Worm (Caenorhabditis elegans) whole organism, L1 larva: ENCODE results near the gene W09C2.8.

ENCODE experiments used
- C04F5.9 ChIP-seq: sonication (generic microtip); optimal IDR thresholded peaks from 2 replicates; lab custom pipeline; 2016; ENCODE audit warnings: missing genetic modification characterization, missing compliant biosample characterization
- F16B12.6 ChIP-seq: fragments of 150-350 bp; optimal IDR thresholded peaks from 2 replicates; lab custom pipeline; 2014; ENCODE audit warnings: missing biosample characterization, missing genetic modification characterization
- alr-1 ChIP-seq: fragments of 200-800 bp; sonication (Bioruptor generic); optimal IDR thresholded peaks from 2 replicates; lab custom pipeline; 2018; ENCODE audit warnings: borderline replicate concordance, mild to moderate bottlenecking, missing genetic modification characterization, missing compliant biosample characterization
- blmp-1 ChIP-seq: fragments of 150-350 bp; optimal IDR thresholded peaks from 2 replicates; lab custom pipeline; 2014; ENCODE audit warnings: missing biosample characterization, missing genetic modification characterization
- ceh-63 ChIP-seq: fragments of 200-800 bp; sonication (Bioruptor generic); optimal IDR thresholded peaks from 2 replicates; lab custom pipeline; 2018; ENCODE audit warnings: mild to moderate bottlenecking, missing genetic modification characterization, missing compliant biosample characterization
- efl-1 ChIP-seq, 4 experiments: fragments of 150-350 bp; optimal IDR thresholded peaks in 3 of 4; peaks in 1 of 4; 1 replicate in 1 of 4; 2 replicates in 3 of 4; lab custom pipeline; 2014; ENCODE audit warnings: missing biosample characterization in 2 of 4, missing genetic modification characterization in 2 of 4, missing genetic modification reagents in 2 of 4
- elt-3 ChIP-seq, 6 experiments: fragments of 150-350 bp in 1 of 6; sonication (generic microtip); optimal IDR thresholded peaks; 2 replicates each; lab custom pipeline; 2017 to 2018; ENCODE audit warnings: missing biosample characterization in 6 of 6, missing genetic modification characterization in 6 of 6, inconsistent platforms in 1 of 6
- fkh-4 ChIP-seq: sonication (generic microtip); optimal IDR thresholded peaks from 2 replicates; lab custom pipeline; 2016; ENCODE audit warnings: missing compliant biosample characterization, missing genetic modification characterization, borderline replicate concordance
- fkh-8 ChIP-seq: sonication (generic microtip); optimal IDR thresholded peaks from 2 replicates; lab custom pipeline; 2016; ENCODE audit warnings: mild to moderate bottlenecking, missing genetic modification characterization, missing compliant biosample characterization
- fos-1 ChIP-seq: fragments of 150-350 bp; optimal IDR thresholded peaks from 2 replicates; lab custom pipeline; 2014; ENCODE audit warnings: missing biosample characterization, missing genetic modification characterization
- grh-1 ChIP-seq: fragments of 200-800 bp; sonication (Bioruptor generic); IDR thresholded peaks from 2 replicates; pipeline ENCODE4 v1.3.6; 2022; ENCODE audit warnings: missing genetic modification reagents, missing genetic modification characterization, missing compliant biosample characterization
- hlh-17 ChIP-seq: fragments of 200-800 bp; sonication (Bioruptor generic); optimal IDR thresholded peaks from 2 replicates; lab custom pipeline; 2018; ENCODE audit warnings: missing genetic modification characterization, mild to moderate bottlenecking, missing compliant biosample characterization, moderate library complexity, borderline replicate concordance
- hlh-4 ChIP-seq: sonication (generic microtip); optimal IDR thresholded peaks from 2 replicates; lab custom pipeline; 2016; ENCODE audit warnings: mild to moderate bottlenecking, missing genetic modification characterization, missing compliant biosample characterization
- irx-1 ChIP-seq: sonication (generic microtip); optimal IDR thresholded peaks from 2 replicates; lab custom pipeline; 2016; ENCODE audit warnings: missing genetic modification characterization, missing compliant biosample characterization
- jun-1 ChIP-seq: fragments of 150-350 bp; optimal IDR thresholded peaks from 2 replicates; lab custom pipeline; 2014; ENCODE audit warnings: missing biosample characterization, missing genetic modification reagents, missing genetic modification characterization
- lin-13 ChIP-seq: fragments of 150-350 bp; optimal IDR thresholded peaks from 2 replicates; lab custom pipeline; 2014; ENCODE audit warnings: missing biosample characterization, missing genetic modification reagents, missing genetic modification characterization
- lin-14 ChIP-seq: fragments of 200-800 bp; sonication (Bioruptor generic); optimal IDR thresholded peaks from 2 replicates; lab custom pipeline; 2018; ENCODE audit warnings: mild to moderate bottlenecking, missing genetic modification characterization, moderate library complexity, missing compliant biosample characterization
- lin-15B ChIP-seq: fragments of 150-350 bp; sonication (generic microtip); optimal IDR thresholded peaks from 3 replicates; lab custom pipeline; 2014; ENCODE audit warnings: missing biosample characterization, missing genetic modification characterization
- lin-35 ChIP-seq, 2 experiments: fragments of 150-350 bp; optimal IDR thresholded peaks; 2 replicates each; lab custom pipeline; 2014; ENCODE audit warnings: missing biosample characterization in 2 of 2, missing genetic modification characterization in 2 of 2, missing genetic modification reagents in 2 of 2
- lin-39 ChIP-seq: fragments of 150-350 bp; optimal IDR thresholded peaks from 2 replicates; lab custom pipeline; 2014; ENCODE audit warnings: missing biosample characterization, missing genetic modification reagents, missing genetic modification characterization
- lir-3 ChIP-seq: sonication (generic microtip); optimal IDR thresholded peaks from 2 replicates; lab custom pipeline; 2016; ENCODE audit warnings: mild to moderate bottlenecking, missing genetic modification characterization, moderate library complexity, missing compliant biosample characterization; ENCODE audit not compliant: poor library complexity
- lsy-2 ChIP-seq, 2 experiments: fragments of 150-350 bp; optimal IDR thresholded peaks; 2 replicates each; lab custom pipeline; 2014; ENCODE audit warnings: missing biosample characterization in 2 of 2, missing genetic modification characterization in 2 of 2
- mdl-1 ChIP-seq, 2 experiments: fragments of 150-350 bp; optimal IDR thresholded peaks; 2 replicates each; lab custom pipeline; 2014 to 2017; ENCODE audit warnings: missing biosample characterization in 2 of 2, missing genetic modification characterization in 2 of 2, inconsistent platforms in 1 of 2
- mep-1 ChIP-seq: fragments of 150-350 bp; optimal IDR thresholded peaks from 2 replicates; lab custom pipeline; 2014; ENCODE audit warnings: missing biosample characterization, missing genetic modification characterization
- nhr-20 ChIP-seq: sonication (generic microtip); optimal IDR thresholded peaks from 2 replicates; lab custom pipeline; 2016; ENCODE audit warnings: mild to moderate bottlenecking, missing genetic modification characterization, missing compliant biosample characterization
- nhr-28 ChIP-seq: fragments of 150-350 bp; optimal IDR thresholded peaks from 2 replicates; lab custom pipeline; 2014; ENCODE audit warnings: missing biosample characterization, missing genetic modification characterization
- nhr-71 ChIP-seq: sonication (generic microtip); optimal IDR thresholded peaks from 2 replicates; lab custom pipeline; 2016; ENCODE audit warnings: mild to moderate bottlenecking, missing genetic modification characterization, moderate library complexity, missing compliant biosample characterization
- nhr-77 ChIP-seq: fragments of 150-350 bp; optimal IDR thresholded peaks from 2 replicates; lab custom pipeline; 2014; ENCODE audit warnings: missing biosample characterization, missing genetic modification characterization
- nhr-85 ChIP-seq: sonication (generic microtip); peaks from one replicate; lab custom pipeline; 2016; ENCODE audit warnings: missing genetic modification characterization, inconsistent platforms, missing compliant biosample characterization
- pqm-1 ChIP-seq: sonication (generic microtip); optimal IDR thresholded peaks from 3 replicates; lab custom pipeline; 2017; ENCODE audit warnings: missing biosample characterization, missing genetic modification characterization
- rnt-1 ChIP-seq: sonication (generic microtip); optimal IDR thresholded peaks from 2 replicates; lab custom pipeline; 2016; ENCODE audit warnings: mild to moderate bottlenecking, missing genetic modification characterization, moderate library complexity, missing compliant biosample characterization
- snu-23 ChIP-seq: sonication (generic microtip); optimal IDR thresholded peaks from 2 replicates; lab custom pipeline; 2016; ENCODE audit warnings: missing genetic modification characterization, missing compliant biosample characterization
- tlp-1 ChIP-seq: fragments of 150-350 bp; optimal IDR thresholded peaks from 2 replicates; lab custom pipeline; 2014; ENCODE audit warnings: missing biosample characterization, missing genetic modification characterization
- unc-130 ChIP-seq: fragments of 150-350 bp; optimal IDR thresholded peaks from 2 replicates; lab custom pipeline; 2017; ENCODE audit warnings: missing biosample characterization, missing genetic modification characterization, inconsistent platforms
- ztf-4 ChIP-seq: fragments of 150-350 bp; optimal IDR thresholded peaks from 2 replicates; lab custom pipeline; 2014; ENCODE audit warnings: missing biosample characterization, missing genetic modification characterization

The W09C2.8 gene

DNA sequence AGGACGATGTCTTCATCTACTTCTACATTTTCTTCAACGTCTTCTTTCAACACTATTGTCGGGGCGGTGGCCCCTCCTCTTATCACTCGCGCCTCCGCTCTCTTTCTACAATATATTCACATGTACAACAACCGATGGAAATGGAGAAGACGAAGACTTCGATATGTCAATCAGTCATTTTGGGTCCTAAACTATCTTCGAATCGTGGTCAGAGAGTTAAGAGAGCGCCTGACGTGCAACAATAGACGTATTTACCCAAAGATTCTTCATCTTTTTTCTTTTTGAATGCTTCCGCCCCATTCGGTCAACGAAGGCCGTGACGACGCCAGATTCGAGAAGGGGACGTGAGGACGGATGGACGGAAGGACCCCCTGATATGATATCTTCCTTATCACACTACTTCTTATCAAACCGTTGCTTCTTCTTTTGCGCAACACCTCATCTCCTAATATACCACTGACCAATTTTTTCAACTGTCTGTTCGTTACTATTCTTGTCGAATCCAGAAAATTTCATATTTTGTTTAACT lies 8.9 kb upstream of the W09C2.8 start (continued):
- TF ChIP-seq tlp-1 (no peak), fos-1 (no peak), ztf-4 (tag; lab: Kevin White, UChicago) (no peak), rnt-1 (tag; lab: Kevin White, UChicago) (no peak), nhr-77 (no peak), lin-15B (no peak), lin-14 (GFP tag; lab: Kevin White, UChicago) (peak; percentile 43), lin-35 (GFP tag; optimal IDR thresholded peaks at IDR 0.05; lab: Kevin White, UChicago) (peak in 1 of 2 experiments; percentile 9), C04F5.9 (no peak), nhr-85 (tag; lab: Kevin White, UChicago) (peak; percentile 86), fkh-4 (no peak), lir-3 (tag; lab: Kevin White, UChicago) (no peak), ceh-63 (GFP tag; lab: Kevin White, UChicago) (no peak), nhr-71 (tag; lab: Kevin White, UChicago) (peak; percentile 45), lin-39 (tag; lab: Kevin White, UChicago) (no peak)

DNA sequence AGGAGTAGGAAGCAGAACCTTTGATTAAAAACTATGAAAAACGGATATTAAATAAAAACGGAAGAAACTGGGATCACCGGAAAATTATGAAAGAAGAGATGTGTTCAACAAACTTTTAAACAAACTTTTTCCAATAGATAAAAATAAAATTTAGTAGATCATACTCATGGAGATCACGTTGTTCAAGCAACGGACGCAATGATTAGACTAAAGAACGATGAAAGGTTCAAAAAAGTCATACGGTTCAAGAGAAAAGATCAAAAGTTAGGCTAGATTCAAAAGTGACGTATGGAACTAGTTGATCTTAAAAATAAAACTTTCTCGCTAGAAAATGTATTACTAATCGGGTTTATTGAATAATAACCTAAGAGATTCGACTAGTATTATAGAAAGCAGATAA lies 7.9 kb upstream of the W09C2.8 start:
- TF ChIP-seq pqm-1 (no peak), irx-1 (tag; lab: Kevin White, UChicago) (no peak), mep-1 (tag; lab: Kevin White, UChicago) (no peak), nhr-20 (tag; lab: Kevin White, UChicago) (peak; percentile 19), jun-1 (tag; lab: Kevin White, UChicago) (no peak), nhr-71 (tag; lab: Kevin White, UChicago) (peak; percentile 16), blmp-1 (tag; lab: Kevin White, UChicago) (peak; percentile 49), elt-3 (tag; optimal IDR thresholded peaks at IDR 0.05; lab: Kevin White, UChicago) (peak in 2 of 6 experiments; percentile 39 to 65), lin-39 (tag; lab: Kevin White, UChicago) (no peak)

DNA sequence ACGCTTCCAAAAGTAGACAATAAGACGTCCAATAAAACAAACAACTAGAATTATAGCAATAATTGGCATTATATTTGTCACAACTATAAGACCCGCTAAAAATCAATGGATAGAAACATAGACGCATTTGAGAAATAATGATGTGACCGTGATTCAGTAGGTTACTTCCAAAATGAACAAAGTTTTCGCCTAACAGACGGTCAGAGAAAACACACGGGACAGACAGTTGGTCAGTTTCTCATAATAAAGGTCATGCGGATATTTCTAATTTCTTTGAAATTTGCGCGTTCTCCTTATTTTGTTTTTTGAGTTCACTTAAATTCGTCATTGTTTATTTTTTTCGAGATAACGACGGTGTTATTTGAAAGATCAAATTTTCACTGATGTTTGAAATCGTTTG lies 7.4 kb upstream of the W09C2.8 start:
- TF ChIP-seq hlh-4 (tag; lab: Kevin White, UChicago) (no peak), elt-3 (tag; optimal IDR thresholded peaks at IDR 0.05; lab: Kevin White, UChicago) (peak in 1 of 6 experiments; percentile 48), nhr-85 (tag; lab: Kevin White, UChicago) (peak; percentile 64), lsy-2 (tag; optimal IDR thresholded peaks at IDR 0.05; lab: Kevin White, UChicago) (no peak), hlh-17 (GFP tag; lab: Kevin White, UChicago) (no peak), efl-1 (optimal IDR thresholded peaks at IDR 0.05; lab: Kevin White, UChicago) (no peak), efl-1 (GFP tag; optimal IDR thresholded peaks at IDR 0.05 in 1 of 2; lab: Kevin White, UChicago) (peak in 1 of 2 experiments; percentile 8), unc-130 (tag; lab: Kevin White, UChicago) (no peak), blmp-1 (tag; lab: Kevin White, UChicago) (peak; percentile 48), F16B12.6 (tag; lab: Kevin White, UChicago) (no peak), lin-35 (GFP tag; optimal IDR thresholded peaks at IDR 0.05; lab: Kevin White, UChicago) (peak in 1 of 2 experiments; percentile 28), mdl-1 (tag; optimal IDR thresholded peaks at IDR 0.05; lab: Kevin White, UChicago) (no peak), lin-14 (GFP tag; lab: Kevin White, UChicago) (peak; percentile 35)

DNA sequence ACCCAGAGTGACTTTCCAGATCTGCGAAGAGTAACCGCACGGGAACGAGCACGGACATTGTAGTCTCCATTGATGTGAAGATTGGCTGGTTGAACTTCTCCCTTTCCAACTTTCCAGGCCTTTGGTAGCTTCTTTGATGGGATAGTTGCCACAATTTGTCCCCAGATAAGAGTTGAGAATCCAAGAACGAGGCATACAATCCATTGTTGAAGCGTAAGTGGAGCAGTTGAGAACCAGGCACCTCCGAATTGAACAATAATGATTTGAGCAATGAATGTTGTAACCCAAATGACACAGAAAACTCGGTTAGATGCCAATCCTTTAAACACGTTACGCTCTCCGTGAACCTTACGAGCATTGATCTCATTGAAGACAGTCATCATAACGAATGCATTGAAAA lies 2.9 kb upstream of the W09C2.8 start:
- TF ChIP-seq efl-1 (optimal IDR thresholded peaks at IDR 0.05; lab: Kevin White, UChicago), result no peak
- TF ChIP-seq efl-1 (GFP tag; optimal IDR thresholded peaks at IDR 0.05 in 1 of 2; lab: Kevin White, UChicago), result peak in 1 of 2 experiments; percentile 77
- TF ChIP-seq grh-1 (GFP tag; lab: Robert Waterston, UW), result no peak
- TF ChIP-seq mdl-1 (tag; optimal IDR thresholded peaks at IDR 0.05; lab: Kevin White, UChicago), result no peak

DNA sequence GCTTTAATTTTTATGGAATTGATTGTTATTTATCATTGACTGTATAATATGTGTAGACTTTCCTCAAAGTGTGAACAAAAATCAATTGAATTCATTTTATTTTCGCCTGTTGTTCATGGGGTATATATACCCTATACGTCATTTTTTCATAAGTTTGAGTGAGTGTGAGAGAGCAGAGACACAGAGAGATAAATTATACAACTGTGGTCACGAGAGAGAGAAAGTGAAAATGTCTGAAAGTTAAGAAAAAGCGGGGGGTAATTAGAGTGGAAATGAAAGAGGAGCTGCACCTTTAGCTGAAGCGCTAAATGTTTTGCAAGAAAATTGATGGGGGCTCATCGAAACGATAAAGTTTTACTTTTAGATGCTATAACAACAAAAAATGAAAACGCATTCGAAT lies 1.7 kb upstream of the W09C2.8 start:
- TF ChIP-seq lin-13 (GFP tag; lab: Kevin White, UChicago) (no peak), lin-14 (GFP tag; lab: Kevin White, UChicago) (peak; percentile 10), nhr-20 (tag; lab: Kevin White, UChicago) (peak; percentile 1), blmp-1 (tag; lab: Kevin White, UChicago) (peak; percentile 54), nhr-71 (tag; lab: Kevin White, UChicago) (peak; percentile 30), alr-1 (tag; lab: Kevin White, UChicago) (no peak), nhr-28 (no peak), snu-23 (peak; percentile 33), lin-35 (GFP tag; optimal IDR thresholded peaks at IDR 0.05; lab: Kevin White, UChicago) (peak in 1 of 2 experiments; percentile 29), fkh-8 (tag; lab: Kevin White, UChicago) (peak; percentile 9)
